Fruit fly (Drosophila melanogaster) whole organism, prepupa: ENCODE measurements around the gene nan.
A peak's percentile ranks its signal among the peaks of the same experiment; 100 is the strongest.

Experiments used
- Blimp-1 ChIP-seq: fragments of 200-800 bp; sonication (Bioruptor generic); optimal IDR thresholded peaks from 3 replicates; lab custom pipeline; 2017; ENCODE audit warnings: missing biosample characterization, missing genetic modification characterization, mild to moderate bottlenecking, moderate library complexity, missing genetic modification reagents
- CG10631 ChIP-seq: fragments of 200-800 bp; sonication (Bioruptor generic); optimal IDR thresholded peaks from 2 replicates; lab custom pipeline; 2016; ENCODE audit warnings: missing biosample characterization, missing genetic modification characterization
- CG10669 ChIP-seq: fragments of 200-800 bp; sonication (Bioruptor generic); optimal IDR thresholded peaks from 3 replicates; lab custom pipeline; 2018; ENCODE audit warnings: missing biosample characterization, mild to moderate bottlenecking, missing genetic modification characterization, moderate library complexity
- CG11294 ChIP-seq: fragments of 200-800 bp; sonication (Bioruptor generic); IDR thresholded peaks from 2 replicates; pipeline ENCODE4 v1.3.6; 2022; ENCODE audit warnings: missing biosample characterization, missing genetic modification characterization
- CG11762 ChIP-seq: fragments of 200-800 bp; sonication (Bioruptor generic); optimal IDR thresholded peaks from 3 replicates; lab custom pipeline; 2016; ENCODE audit warnings: missing biosample characterization, missing genetic modification characterization; ENCODE audit not compliant: insufficient read depth
- CG15336 ChIP-seq: fragments of 200-800 bp; sonication (Bioruptor generic); IDR thresholded peaks from 2 replicates; pipeline ENCODE4 v1.3.6; 2022; ENCODE audit warnings: missing biosample characterization, missing genetic modification characterization
- CG16779 ChIP-seq: fragments of 200-800 bp; sonication (Bioruptor generic); optimal IDR thresholded peaks from 3 replicates; lab custom pipeline; 2017; ENCODE audit warnings: missing biosample characterization, mild to moderate bottlenecking, missing genetic modification characterization
- CG3032 ChIP-seq: fragments of 200-800 bp; optimal IDR thresholded peaks from 2 replicates; lab custom pipeline; 2019; ENCODE audit warnings: missing biosample characterization, mild to moderate bottlenecking, missing genetic modification characterization, moderate library complexity
- CG34406 ChIP-seq: fragments of 200-800 bp; sonication (Bioruptor generic); optimal IDR thresholded peaks from 3 replicates; lab custom pipeline; 2016; ENCODE audit warnings: missing biosample characterization, missing genetic modification characterization
- CG3919 ChIP-seq: fragments of 200-800 bp; sonication (Bioruptor generic); optimal IDR thresholded peaks from 3 replicates; lab custom pipeline; 2016; ENCODE audit warnings: missing biosample characterization, missing genetic modification characterization
- CG6163 ChIP-seq: fragments of 200-800 bp; sonication (Bioruptor generic); IDR thresholded peaks from 3 replicates; pipeline ENCODE4 v1.3.6; 2022; ENCODE audit warnings: missing biosample characterization, missing genetic modification characterization
- CG6276 ChIP-seq: fragments of 200-800 bp; sonication (Bioruptor generic); optimal IDR thresholded peaks from 2 replicates; lab custom pipeline; 2017; ENCODE audit warnings: missing biosample characterization, mild to moderate bottlenecking, missing genetic modification characterization
- CG6792 ChIP-seq: fragments of 200-800 bp; sonication (Bioruptor generic); optimal IDR thresholded peaks from 3 replicates; lab custom pipeline; 2016; ENCODE audit warnings: missing biosample characterization, missing genetic modification characterization
- CG6808 ChIP-seq: fragments of 200-800 bp; sonication (Bioruptor generic); optimal IDR thresholded peaks from 3 replicates; lab custom pipeline; 2017; ENCODE audit warnings: missing biosample characterization, missing genetic modification characterization, mild to moderate bottlenecking, moderate library complexity, missing genetic modification reagents
- CG6854 ChIP-seq: fragments of 200-800 bp; sonication (Bioruptor generic); optimal IDR thresholded peaks from 2 replicates; lab custom pipeline; 2017; ENCODE audit warnings: missing biosample characterization, mild to moderate bottlenecking, missing genetic modification characterization
- CG7368 ChIP-seq: fragments of 200-800 bp; sonication (Bioruptor generic); optimal IDR thresholded peaks from 3 replicates; lab custom pipeline; 2016; ENCODE audit warnings: missing biosample characterization, missing genetic modification characterization
- CG8119 ChIP-seq: fragments of 200-800 bp; sonication (Bioruptor generic); IDR thresholded peaks from 3 replicates; pipeline ENCODE4 v1.3.6; 2022; ENCODE audit warnings: missing biosample characterization, missing genetic modification characterization
- CG8319 ChIP-seq: fragments of 200-800 bp; sonication (Bioruptor generic); optimal IDR thresholded peaks from 3 replicates; lab custom pipeline; 2016; ENCODE audit warnings: missing biosample characterization, missing genetic modification characterization
- CG9139 ChIP-seq: fragments of 200-800 bp; sonication (Bioruptor generic); optimal IDR thresholded peaks from 3 replicates; lab custom pipeline; 2017; ENCODE audit warnings: missing biosample characterization, mild to moderate bottlenecking, missing genetic modification characterization
- Eip75B ChIP-seq: fragments of 200-800 bp; sonication (Bioruptor generic); optimal IDR thresholded peaks from 3 replicates; lab custom pipeline; 2016; ENCODE audit warnings: missing biosample characterization, missing genetic modification characterization
- Eip78C ChIP-seq: fragments of 200-800 bp; sonication (Bioruptor generic); peaks from one replicate; lab custom pipeline; 2016; ENCODE audit warnings: missing biosample characterization, missing genetic modification characterization
- Eip93F ChIP-seq: fragments of 200-800 bp; sonication (Bioruptor generic); optimal IDR thresholded peaks from 2 replicates; lab custom pipeline; 2016; ENCODE audit warnings: missing biosample characterization, mild to moderate bottlenecking, missing genetic modification characterization
- Hr39 ChIP-seq: fragments of 200-800 bp; sonication (Bioruptor generic); optimal IDR thresholded peaks from 2 replicates; lab custom pipeline; 2016; ENCODE audit warnings: missing biosample characterization, missing genetic modification characterization
- Hr4 ChIP-seq: fragments of 200-800 bp; sonication (Bioruptor generic); optimal IDR thresholded peaks from 3 replicates; lab custom pipeline; 2016; ENCODE audit warnings: missing biosample characterization, missing genetic modification characterization
- Met ChIP-seq: fragments of 200-800 bp; sonication (Bioruptor generic); optimal IDR thresholded peaks from 3 replicates; lab custom pipeline; 2016; ENCODE audit warnings: missing biosample characterization, missing genetic modification characterization
- OdsH ChIP-seq: fragments of 200-800 bp; sonication (Bioruptor generic); optimal IDR thresholded peaks from 3 replicates; lab custom pipeline; 2016; ENCODE audit warnings: missing biosample characterization, missing genetic modification characterization
- Smox ChIP-seq: fragments of 200-800 bp; sonication (Bioruptor generic); optimal IDR thresholded peaks from 3 replicates; lab custom pipeline; 2016; ENCODE audit warnings: missing biosample characterization, missing genetic modification characterization
- Sox102F ChIP-seq: fragments of 200-800 bp; sonication (Bioruptor generic); optimal IDR thresholded peaks from 2 replicates; lab custom pipeline; 2016; ENCODE audit warnings: missing biosample characterization, mild to moderate bottlenecking, missing genetic modification characterization
- Sox14 ChIP-seq: fragments of 200-800 bp; sonication (Bioruptor generic); optimal IDR thresholded peaks from 3 replicates; lab custom pipeline; 2016; ENCODE audit warnings: missing biosample characterization, missing genetic modification characterization
- Sox15 ChIP-seq: fragments of 200-800 bp; sonication (Bioruptor generic); optimal IDR thresholded peaks from 3 replicates; lab custom pipeline; 2016; ENCODE audit warnings: missing biosample characterization, missing genetic modification characterization
- achi ChIP-seq: fragments of 200-800 bp; sonication (Bioruptor generic); optimal IDR thresholded peaks from 3 replicates; lab custom pipeline; 2016; ENCODE audit warnings: missing biosample characterization, missing genetic modification characterization
- acj6 ChIP-seq: fragments of 200-800 bp; sonication (Bioruptor generic); optimal IDR thresholded peaks from 3 replicates; lab custom pipeline; 2016; ENCODE audit warnings: missing biosample characterization, missing genetic modification characterization
- cyc ChIP-seq: fragments of 200-800 bp; sonication (Bioruptor generic); optimal IDR thresholded peaks from 3 replicates; lab custom pipeline; 2016; ENCODE audit warnings: missing biosample characterization, missing genetic modification characterization
- dsx ChIP-seq: fragments of 200-800 bp; optimal IDR thresholded peaks from 3 replicates; lab custom pipeline; 2019; ENCODE audit warnings: missing biosample characterization, mild to moderate bottlenecking, missing genetic modification characterization, moderate library complexity; ENCODE audit not compliant: poor library complexity, severe bottlenecking
- eg ChIP-seq: fragments of 200-800 bp; sonication (Bioruptor generic); IDR thresholded peaks from 3 replicates; pipeline ENCODE4 v1.3.6; 2022; ENCODE audit warnings: missing biosample characterization, missing genetic modification characterization
- esn ChIP-seq: fragments of 200-800 bp; sonication (Bioruptor generic); optimal IDR thresholded peaks from 2 replicates; lab custom pipeline; 2016; ENCODE audit warnings: missing biosample characterization, mild to moderate bottlenecking, missing genetic modification characterization, moderate library complexity
- fd59A ChIP-seq: fragments of 200-800 bp; sonication (Bioruptor generic); optimal IDR thresholded peaks from 2 replicates; lab custom pipeline; 2017; ENCODE audit warnings: missing biosample characterization, mild to moderate bottlenecking, missing genetic modification characterization, missing genetic modification reagents
- fd85E ChIP-seq: fragments of 200-800 bp; sonication (Bioruptor generic); optimal IDR thresholded peaks from 3 replicates; lab custom pipeline; 2016; ENCODE audit warnings: missing biosample characterization, missing genetic modification characterization
- lz ChIP-seq: fragments of 200-800 bp; sonication (Bioruptor generic); optimal IDR thresholded peaks from 3 replicates; lab custom pipeline; 2016; ENCODE audit warnings: missing biosample characterization, missing genetic modification characterization
- ss ChIP-seq, 2 experiments: fragments of 200-800 bp; sonication (Bioruptor generic); optimal IDR thresholded peaks; 2 replicates in 1 of 2; 3 replicates in 1 of 2; lab custom pipeline; 2017 to 2018; ENCODE audit warnings: mild to moderate bottlenecking in 2 of 2, missing biosample characterization in 2 of 2, missing genetic modification characterization in 2 of 2, moderate library complexity in 1 of 2
- svp ChIP-seq: fragments of 200-800 bp; sonication (Bioruptor generic); peaks from one replicate; lab custom pipeline; 2016; ENCODE audit warnings: missing biosample characterization, missing genetic modification characterization
- topi ChIP-seq: fragments of 200-800 bp; sonication (Bioruptor generic); optimal IDR thresholded peaks from 3 replicates; lab custom pipeline; 2016; ENCODE audit warnings: missing biosample characterization, missing genetic modification characterization
- vri ChIP-seq: fragments of 200-800 bp; sonication (Bioruptor generic); optimal IDR thresholded peaks from 3 replicates; lab custom pipeline; 2016; ENCODE audit warnings: missing biosample characterization, mild to moderate bottlenecking, missing genetic modification characterization

nan gene

dm6 chr3L:14190625-14191475 is 1.4 kb upstream of the nan start, which contains the start of gene nuf:
nuf (plus strand) TSS chr3L:14190870.
- TF ChIP-seq dsx (GFP tag; lab: Kevin White, UChicago): no peak
- TF ChIP-seq CG3032 (tag; lab: Kevin White, UChicago): peak; percentile 23
- no peak for TF ChIP-seq CG8319 (GFP tag; lab: Kevin White, UChicago)
- TF ChIP-seq CG6163 (GFP tag; lab: Robert Waterston, UW): peak; percentile 74
- peak; percentile 37 for TF ChIP-seq CG6276 (GFP tag; lab: Kevin White, UChicago)
- no peak for TF ChIP-seq CG10631
- peak; percentile 44 for TF ChIP-seq esn (GFP tag; lab: Kevin White, UChicago)
- TF ChIP-seq achi: no peak
- no peak for TF ChIP-seq fd59A (GFP tag; lab: Kevin White, UChicago)
- TF ChIP-seq Hr4 (GFP tag; lab: Kevin White, UChicago): no peak
- TF ChIP-seq CG16779 (tag; lab: Kevin White, UChicago): peak; percentile 0
- peak; percentile 12 for TF ChIP-seq lz
- no peak for TF ChIP-seq CG34406
- TF ChIP-seq CG11294 (GFP tag; lab: Robert Waterston, UW): no peak
- no peak for TF ChIP-seq OdsH (GFP tag; lab: Kevin White, UChicago)
- no peak for TF ChIP-seq svp (GFP tag; lab: Kevin White, UChicago)
- TF ChIP-seq Hr39: no peak
- TF ChIP-seq cyc (GFP tag; lab: Kevin White, UChicago): peak; percentile 38
- peak in 1 of 2 experiments; percentile 24 for TF ChIP-seq ss (GFP tag; optimal IDR thresholded peaks at IDR 0.05; lab: Kevin White, UChicago)
- TF ChIP-seq topi (GFP tag; lab: Kevin White, UChicago): peak; percentile 57
- no peak for TF ChIP-seq Blimp-1 (GFP tag; lab: Kevin White, UChicago)
- peak; percentile 33 for TF ChIP-seq fd85E
- peak; percentile 21 for TF ChIP-seq Eip75B (GFP tag; lab: Kevin White, UChicago)
- no peak for TF ChIP-seq Sox15 (GFP tag; lab: Kevin White, UChicago)
- TF ChIP-seq CG3919: peak; percentile 80
- TF ChIP-seq CG11762 (GFP tag; lab: Kevin White, UChicago): peak; percentile 0
- TF ChIP-seq eg: peak; percentile 69; the same call in 2 of the 3 replicates
- TF ChIP-seq Met: peak; percentile 38
- peak; percentile 2 for TF ChIP-seq Smox (GFP tag; lab: Kevin White, UChicago)
- peak; percentile 70 for TF ChIP-seq Eip78C (GFP tag; lab: Kevin White, UChicago)
- TF ChIP-seq CG6792 (GFP tag; lab: Kevin White, UChicago): no peak
- peak; percentile 58 for TF ChIP-seq CG10669 (GFP tag; lab: Kevin White, UChicago)
- no peak for TF ChIP-seq acj6 (GFP tag; lab: Kevin White, UChicago)
- TF ChIP-seq CG15336 (GFP tag; lab: Robert Waterston, UW): no peak
- peak; percentile 73 for TF ChIP-seq CG9139 (GFP tag; lab: Kevin White, UChicago)
- peak; percentile 59 for TF ChIP-seq vri (GFP tag; lab: Kevin White, UChicago)
- TF ChIP-seq CG8119: peak; percentile 39; the same call in 1 of the 3 replicates
- peak; percentile 23 for TF ChIP-seq Eip93F
- peak; percentile 22 for TF ChIP-seq CG7368 (GFP tag; lab: Kevin White, UChicago)
- peak; percentile 34 for TF ChIP-seq Sox14 (GFP tag; lab: Kevin White, UChicago)
- TF ChIP-seq CG6854 (GFP tag; lab: Kevin White, UChicago): peak; percentile 89
- TF ChIP-seq CG6808: peak; percentile 49
- peak; percentile 30 for TF ChIP-seq Sox102F (GFP tag; lab: Kevin White, UChicago)
- TF ChIP-seq, all 60 proteins: peak for 27
